Worm (Caenorhabditis elegans): ENCODE measurements around the gene rnh-1.0.

DNA sequence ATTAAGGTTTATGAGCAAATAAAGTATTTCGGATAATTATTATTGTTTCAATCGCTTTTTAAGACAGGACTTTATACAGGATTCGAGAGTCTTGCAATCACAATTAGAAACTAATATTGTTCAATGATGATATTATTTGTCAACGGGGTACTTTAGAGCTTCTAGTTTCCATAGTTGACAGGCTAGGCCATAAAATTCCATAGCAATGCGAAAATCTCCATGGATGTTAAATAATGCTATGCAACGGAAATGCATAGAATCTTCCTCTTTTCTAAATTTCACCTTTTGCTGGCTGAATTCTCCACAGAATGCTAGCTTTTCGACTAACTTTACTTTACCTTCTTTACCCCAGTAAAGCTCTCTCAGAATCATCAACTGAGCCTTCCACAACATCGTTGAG is 12.9 kb downstream of the rnh-1.0 start, which contains the start of gene F59A6.3:
- no peak for TF ChIP-seq Y5F2A.4 (GFP tag; optimal IDR thresholded peaks at IDR 0.05)
- no peak for TF ChIP-seq unc-39 (tag; optimal IDR thresholded peaks at IDR 0.05)
- no peak for TF ChIP-seq snpc-1.2 (GFP tag; IDR thresholded peaks at IDR 0.05)
